Worm (Caenorhabditis elegans) whole organism, mixed stage, embryonic: ENCODE measurements around the gene K06B4.15.
"Not testable (repeated sequence)": the region's sequence is repeated elsewhere in the genome, so short reads cannot be mapped to it uniquely, and the experiment has no call there.

ENCODE experiments used
- M03D4.4 ChIP-seq: sonication (generic microtip); optimal IDR thresholded peaks from 2 replicates; lab custom pipeline; 2017; ENCODE audit warnings: mild to moderate bottlenecking, missing genetic modification characterization, missing compliant biosample characterization
- blmp-1 ChIP-seq: fragments of 150-350 bp; optimal IDR thresholded peaks from 2 replicates; lab custom pipeline; 2014; ENCODE audit warnings: missing biosample characterization, missing genetic modification characterization
- ceh-39 ChIP-seq: fragments of 150-350 bp; optimal IDR thresholded peaks from 2 replicates; lab custom pipeline; 2014; ENCODE audit warnings: missing biosample characterization, missing genetic modification characterization
- ceh-43 ChIP-seq: fragments of 200-800 bp; sonication (Bioruptor generic); optimal IDR thresholded peaks from 2 replicates; lab custom pipeline; 2018; ENCODE audit warnings: mild to moderate bottlenecking, missing genetic modification characterization, moderate library complexity, missing compliant biosample characterization
- ces-1 ChIP-seq: fragments of 150-350 bp; optimal IDR thresholded peaks from 2 replicates; lab custom pipeline; 2014; ENCODE audit warnings: missing biosample characterization, missing genetic modification reagents, missing genetic modification characterization
- cnd-1 ChIP-seq: fragments of 200-800 bp; sonication (Bioruptor generic); optimal IDR thresholded peaks from 2 replicates; lab custom pipeline; 2018; ENCODE audit warnings: mild to moderate bottlenecking, missing genetic modification characterization, missing compliant biosample characterization
- drap-1 ChIP-seq: fragments of 200-800 bp; sonication (Bioruptor generic); optimal IDR thresholded peaks from 3 replicates; lab custom pipeline; 2018; ENCODE audit warnings: mild to moderate bottlenecking, missing genetic modification characterization, missing compliant biosample characterization
- elt-1 ChIP-seq: sonication (generic microtip); optimal IDR thresholded peaks from 2 replicates; lab custom pipeline; 2017; ENCODE audit warnings: missing genetic modification characterization, mild to moderate bottlenecking, missing compliant biosample characterization, antibody characterized with exemption, moderate library complexity, borderline replicate concordance; ENCODE audit not compliant: insufficient read depth
- elt-3 ChIP-seq: fragments of 150-350 bp; optimal IDR thresholded peaks from 2 replicates; lab custom pipeline; 2014; ENCODE audit warnings: missing biosample characterization, missing genetic modification characterization
- ham-2 ChIP-seq: fragments of 200-800 bp; sonication (Bioruptor generic); optimal IDR thresholded peaks from 2 replicates; lab custom pipeline; 2018; ENCODE audit warnings: mild to moderate bottlenecking, missing genetic modification characterization, missing compliant biosample characterization
- hlh-1 ChIP-seq: fragments of 150-350 bp; optimal IDR thresholded peaks from 2 replicates; lab custom pipeline; 2014; ENCODE audit warnings: missing biosample characterization, missing genetic modification reagents, missing genetic modification characterization
- lsy-2 ChIP-seq: fragments of 150-350 bp; optimal IDR thresholded peaks from 2 replicates; lab custom pipeline; 2014; ENCODE audit warnings: missing biosample characterization, missing genetic modification characterization
- mab-5 ChIP-seq: fragments of 150-350 bp; optimal IDR thresholded peaks from 2 replicates; lab custom pipeline; 2014; ENCODE audit warnings: missing biosample characterization, missing genetic modification characterization
- mep-1 ChIP-seq: fragments of 150-350 bp; optimal IDR thresholded peaks from 2 replicates; lab custom pipeline; 2017; ENCODE audit warnings: missing biosample characterization, missing genetic modification reagents, missing genetic modification characterization, inconsistent platforms
- nhr-12 ChIP-seq: fragments of 150-350 bp; optimal IDR thresholded peaks from 2 replicates; lab custom pipeline; 2014; ENCODE audit warnings: missing biosample characterization, missing genetic modification characterization
- nhr-2 ChIP-seq: fragments of 150-350 bp; optimal IDR thresholded peaks from 2 replicates; lab custom pipeline; 2014; ENCODE audit warnings: missing biosample characterization, missing genetic modification characterization
- nhr-237 ChIP-seq: fragments of 150-350 bp; optimal IDR thresholded peaks from 2 replicates; lab custom pipeline; 2014; ENCODE audit warnings: missing biosample characterization, missing genetic modification characterization
- nhr-28 ChIP-seq: fragments of 150-350 bp; optimal IDR thresholded peaks from 2 replicates; lab custom pipeline; 2014; ENCODE audit warnings: missing biosample characterization, missing genetic modification characterization
- nhr-76 ChIP-seq: sonication (generic microtip); optimal IDR thresholded peaks from 2 replicates; lab custom pipeline; 2017; ENCODE audit warnings: missing biosample characterization, missing genetic modification characterization
- pha-4 ChIP-seq: fragments of 150-350 bp; optimal IDR thresholded peaks from 2 replicates; lab custom pipeline; 2018; ENCODE audit warnings: missing biosample characterization, missing genetic modification reagents, missing genetic modification characterization
- sem-2 ChIP-seq: fragments of 200-800 bp; sonication (Bioruptor generic); optimal IDR thresholded peaks from 2 replicates; lab custom pipeline; 2018; ENCODE audit warnings: mild to moderate bottlenecking, missing genetic modification characterization, missing compliant biosample characterization
- snpc-4 ChIP-seq: fragments of 150-350 bp; optimal IDR thresholded peaks from 2 replicates; lab custom pipeline; 2014; ENCODE audit warnings: missing biosample characterization, missing genetic modification characterization
- sptf-1 ChIP-seq: sonication (generic microtip); optimal IDR thresholded peaks from 2 replicates; lab custom pipeline; 2017; ENCODE audit warnings: mild to moderate bottlenecking, missing genetic modification characterization, moderate library complexity, missing compliant biosample characterization
- tbx-8 ChIP-seq: fragments of 200-800 bp; sonication (Bioruptor generic); optimal IDR thresholded peaks from 2 replicates; lab custom pipeline; 2018; ENCODE audit warnings: mild to moderate bottlenecking, missing genetic modification characterization, moderate library complexity, missing compliant biosample characterization
- unc-120 ChIP-seq: sonication (generic microtip); optimal IDR thresholded peaks from 2 replicates; lab custom pipeline; 2017; ENCODE audit warnings: missing genetic modification characterization, missing compliant biosample characterization; ENCODE audit not compliant: poor library complexity, severe bottlenecking
- unc-62 ChIP-seq: fragments of 150-350 bp; optimal IDR thresholded peaks from 2 replicates; lab custom pipeline; 2014; ENCODE audit warnings: missing biosample characterization, missing genetic modification reagents, missing genetic modification characterization
- zip-8 ChIP-seq: fragments of 150-350 bp; optimal IDR thresholded peaks from 2 replicates; lab custom pipeline; 2014; ENCODE audit warnings: missing biosample characterization, missing genetic modification characterization
- ztf-11 ChIP-seq: fragments of 150-350 bp; optimal IDR thresholded peaks from 2 replicates; lab custom pipeline; 2014; ENCODE audit warnings: missing biosample characterization, missing genetic modification characterization

The K06B4.15 gene

ce11 chrV:15664053-15664661 lies 6.1 kb upstream of the K06B4.15 start:
- TF ChIP-seq tbx-8 (GFP tag; lab: Kevin White, UChicago) (no peak), elt-3 (no peak), lsy-2 (tag; lab: Kevin White, UChicago) (no peak), cnd-1 (no peak), zip-8 (tag; lab: Kevin White, UChicago) (no peak), elt-1 (tag; lab: Kevin White, UChicago) (peak; percentile 68), drap-1 (GFP tag; lab: Kevin White, UChicago) (no peak), hlh-1 (tag; lab: Kevin White, UChicago) (peak; percentile 9), M03D4.4 (tag; lab: Kevin White, UChicago) (no peak), unc-62 (GFP tag; lab: Kevin White, UChicago) (peak; percentile 68), nhr-12 (tag; lab: Kevin White, UChicago) (no peak), unc-120 (no peak)

- TF ChIP-seq hlh-1 (tag; lab: Kevin White, UChicago): no peak
- TF ChIP-seq nhr-28 (tag; lab: Kevin White, UChicago): no peak
- TF ChIP-seq nhr-76 (tag; lab: Kevin White, UChicago): no peak
- no peak for TF ChIP-seq nhr-12 (tag; lab: Kevin White, UChicago)
- no peak for TF ChIP-seq mep-1
- no peak for TF ChIP-seq ham-2 (GFP tag; lab: Kevin White, UChicago)
- TF ChIP-seq elt-3: no peak
- no peak for TF ChIP-seq unc-62 (GFP tag; lab: Kevin White, UChicago)
- no peak for TF ChIP-seq zip-8 (tag; lab: Kevin White, UChicago)
- TF ChIP-seq blmp-1 (tag; lab: Kevin White, UChicago): no peak
- TF ChIP-seq pha-4 (tag; lab: Kevin White, UChicago): no peak
- TF ChIP-seq tbx-8 (GFP tag; lab: Kevin White, UChicago): no peak
- no peak for TF ChIP-seq cnd-1
- no peak for TF ChIP-seq elt-1 (tag; lab: Kevin White, UChicago)
- TF ChIP-seq ces-1 (GFP tag; lab: Kevin White, UChicago): no peak
- no peak for TF ChIP-seq snpc-4 (tag; lab: Kevin White, UChicago)
- no peak for TF ChIP-seq ceh-43 (GFP tag; lab: Kevin White, UChicago)
- no peak for TF ChIP-seq ztf-11 (tag; lab: Kevin White, UChicago)
- TF ChIP-seq, all 35 proteins: peak for 0
Measured at ce11 chrV:15666718-15667117, 3.5 kb upstream of the K06B4.15 start.

- TF ChIP-seq mab-5 (tag; lab: Kevin White, UChicago); mep-1; sem-2: not testable (repeated sequence)
Measured at ce11 chrV:15668200-15668599, 2.0 kb upstream of the K06B4.15 start, which contains the start of gene F53E4.1. TSS of gene F53E4.1 (minus strand) at chrV:15668300.

DNA sequence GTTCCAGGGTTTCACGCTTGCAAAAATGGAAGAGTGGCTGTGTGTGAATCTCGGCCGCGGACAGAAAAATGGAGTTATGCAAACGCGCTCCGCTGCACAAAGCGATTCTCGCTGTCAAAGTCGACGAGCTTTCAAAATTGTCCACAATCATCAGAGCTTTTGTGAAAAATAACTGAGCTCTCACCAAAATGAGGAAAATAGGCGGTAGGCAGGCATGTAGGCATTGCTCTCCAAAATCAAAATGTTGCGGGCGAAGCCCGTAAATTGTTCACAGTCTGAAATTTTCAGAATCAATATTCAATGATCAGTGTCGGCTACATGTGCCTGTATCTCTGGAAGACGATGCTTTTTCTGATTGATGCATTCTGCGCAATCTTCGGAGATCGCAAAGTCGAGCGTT lies 1.4 kb upstream of the K06B4.15 start, which contains the start of gene K06B4.4:
Gene K06B4.4 (plus strand): TSS at position 301 of the 400 bp plus-strand sequence.
- TF ChIP-seq ceh-43 (GFP tag; lab: Kevin White, UChicago) (no peak), ham-2 (GFP tag; lab: Kevin White, UChicago) (no peak), nhr-2 (tag; lab: Kevin White, UChicago) (no peak), sem-2 (no peak), cnd-1 (no peak), elt-1 (tag; lab: Kevin White, UChicago) (no peak)

- TF ChIP-seq sem-2: no peak
- TF ChIP-seq zip-8 (tag; lab: Kevin White, UChicago): no peak
- no peak for TF ChIP-seq blmp-1 (tag; lab: Kevin White, UChicago)
- TF ChIP-seq sptf-1: no peak
- no peak for TF ChIP-seq unc-120
- no peak for TF ChIP-seq drap-1 (GFP tag; lab: Kevin White, UChicago)
- no peak for TF ChIP-seq nhr-237 (tag; lab: Kevin White, UChicago)
- no peak for TF ChIP-seq ceh-39 (tag; lab: Kevin White, UChicago)
- no peak for TF ChIP-seq tbx-8 (GFP tag; lab: Kevin White, UChicago)
- no peak for TF ChIP-seq M03D4.4 (tag; lab: Kevin White, UChicago)
- TF ChIP-seq nhr-76 (tag; lab: Kevin White, UChicago): no peak
- TF ChIP-seq, all 35 proteins: peak for 0
Measured at ce11 chrV:15673707-15674106, 3.5 kb downstream of the K06B4.15 start, which contains the start of gene nhr-51. TSS of gene nhr-51 (plus strand) at chrV:15674007.
